Fruit fly (Drosophila melanogaster) whole organism, embryonic: ENCODE measurements around the gene CG5087.

Experiments
- Ada2b ChIP-seq: fragments of 200-800 bp; sonication (Bioruptor generic); IDR thresholded peaks from 2 replicates; pipeline ENCODE4 v1.3.6; 2022; ENCODE audit warnings: missing biosample characterization, missing genetic modification characterization
- Bdp1 ChIP-seq: fragments of 200-800 bp; sonication (Bioruptor generic); optimal IDR thresholded peaks from 3 replicates; lab custom pipeline; 2016; ENCODE audit warnings: missing biosample characterization, missing genetic modification characterization
- Bteb2 ChIP-seq: fragments of 200-800 bp; sonication (Bioruptor generic); optimal IDR thresholded peaks from 2 replicates; lab custom pipeline; 2016; ENCODE audit warnings: missing biosample characterization, missing genetic modification characterization
- CG10366 ChIP-seq: fragments of 200-800 bp; sonication (Bioruptor generic); IDR thresholded peaks from 2 replicates; pipeline ENCODE4 v1.3.6; 2022; ENCODE audit warnings: missing biosample characterization, missing genetic modification characterization
- CG10431 ChIP-seq: fragments of 200-800 bp; sonication (Bioruptor generic); optimal IDR thresholded peaks from 3 replicates; lab custom pipeline; 2018; ENCODE audit warnings: missing biosample characterization, mild to moderate bottlenecking, missing genetic modification characterization
- CG10462 ChIP-seq: fragments of 200-800 bp; sonication (Bioruptor generic); optimal IDR thresholded peaks from 2 replicates; lab custom pipeline; 2016; ENCODE audit warnings: missing biosample characterization, missing genetic modification characterization
- CG10543 ChIP-seq: fragments of 200-800 bp; sonication (Bioruptor generic); optimal IDR thresholded peaks from 3 replicates; lab custom pipeline; 2017; ENCODE audit warnings: missing biosample characterization, mild to moderate bottlenecking, missing genetic modification characterization, moderate library complexity
- CG12071 ChIP-seq: fragments of 200-800 bp; sonication (Bioruptor generic); optimal IDR thresholded peaks from 3 replicates; lab custom pipeline; 2018; ENCODE audit warnings: missing biosample characterization, mild to moderate bottlenecking, missing genetic modification characterization
- CG15696 ChIP-seq: fragments of 200-800 bp; sonication (Bioruptor generic); optimal IDR thresholded peaks from 2 replicates; lab custom pipeline; 2019; ENCODE audit warnings: missing biosample characterization, mild to moderate bottlenecking, missing genetic modification characterization, moderate library complexity
- CG1602 ChIP-seq: fragments of 200-800 bp; sonication (Bioruptor generic); optimal IDR thresholded peaks from 3 replicates; lab custom pipeline; 2016; ENCODE audit warnings: missing biosample characterization, missing genetic modification characterization
- CG16813 ChIP-seq: fragments of 200-800 bp; sonication (Bioruptor generic); IDR thresholded peaks from 3 replicates; pipeline ENCODE4 v1.3.6; 2022; ENCODE audit warnings: missing biosample characterization, missing genetic modification characterization; ENCODE audit not compliant: partially characterized antibody
- CG17359 ChIP-seq: fragments of 200-800 bp; sonication (Bioruptor generic); optimal IDR thresholded peaks from 3 replicates; lab custom pipeline; 2018; ENCODE audit warnings: missing biosample characterization, mild to moderate bottlenecking, missing genetic modification characterization, moderate library complexity
- CG1792 ChIP-seq: fragments of 200-800 bp; sonication (Bioruptor generic); optimal IDR thresholded peaks from 2 replicates; lab custom pipeline; 2016; ENCODE audit warnings: missing biosample characterization, missing genetic modification characterization
- CG18011 ChIP-seq: fragments of 200-800 bp; sonication (Bioruptor generic); optimal IDR thresholded peaks from 2 replicates; lab custom pipeline; 2017; ENCODE audit warnings: missing biosample characterization, missing genetic modification characterization, mild to moderate bottlenecking, moderate library complexity, missing genotype
- CG1832 ChIP-seq: fragments of 200-800 bp; sonication (Bioruptor generic); optimal IDR thresholded peaks from 2 replicates; lab custom pipeline; 2017; ENCODE audit warnings: missing biosample characterization, mild to moderate bottlenecking, missing genetic modification characterization, inconsistent platforms
- CG34224 ChIP-seq: fragments of 200-800 bp; sonication (Bioruptor generic); IDR thresholded peaks from 3 replicates; pipeline ENCODE4 v1.3.6; 2022; ENCODE audit warnings: missing biosample characterization, missing genetic modification characterization; ENCODE audit not compliant: partially characterized antibody
- CG3847 ChIP-seq: fragments of 200-800 bp; sonication (Bioruptor generic); IDR thresholded peaks from 2 replicates; pipeline ENCODE4 v1.3.6; 2022; ENCODE audit warnings: missing biosample characterization, missing genetic modification characterization
- CG3995 ChIP-seq: fragments of 200-800 bp; sonication (Bioruptor generic); optimal IDR thresholded peaks from 3 replicates; lab custom pipeline; 2016; ENCODE audit warnings: missing biosample characterization, missing genetic modification characterization
- CG5953 ChIP-seq: fragments of 200-800 bp; sonication (Bioruptor generic); IDR thresholded peaks from 2 replicates; pipeline ENCODE4 v1.3.6; 2022; ENCODE audit warnings: missing biosample characterization, missing genetic modification characterization
- CG6654 ChIP-seq: fragments of 200-800 bp; sonication (Bioruptor generic); optimal IDR thresholded peaks from 2 replicates; lab custom pipeline; 2017; ENCODE audit warnings: missing biosample characterization, mild to moderate bottlenecking, missing genetic modification characterization
- CG6689 ChIP-seq: fragments of 200-800 bp; sonication (Bioruptor generic); IDR thresholded peaks from 2 replicates; pipeline ENCODE4 v1.3.6; 2022; ENCODE audit warnings: missing biosample characterization, missing genetic modification characterization
- CG9797 ChIP-seq: fragments of 200-800 bp; sonication (Bioruptor generic); optimal IDR thresholded peaks from 3 replicates; lab custom pipeline; 2018; ENCODE audit warnings: missing biosample characterization, mild to moderate bottlenecking, missing genetic modification characterization
- CG9876 ChIP-seq: fragments of 200-800 bp; sonication (Bioruptor generic); optimal IDR thresholded peaks from 2 replicates; lab custom pipeline; 2016; ENCODE audit warnings: missing biosample characterization, missing genetic modification characterization
- Drgx ChIP-seq: fragments of 200-800 bp; sonication (Bioruptor generic); IDR thresholded peaks from 2 replicates; pipeline ENCODE4 v1.3.6; 2022; ENCODE audit warnings: missing biosample characterization, missing genetic modification characterization
- Ets65A ChIP-seq: fragments of 200-800 bp; sonication (Bioruptor generic); peaks from one replicate; lab custom pipeline; 2016; ENCODE audit warnings: missing biosample characterization, missing genetic modification characterization
- H2.0 ChIP-seq: fragments of 200-800 bp; sonication (Bioruptor generic); IDR thresholded peaks from 2 replicates; pipeline ENCODE4 v1.3.6; 2022; ENCODE audit warnings: missing biosample characterization, missing genetic modification characterization
- HHEX ChIP-seq: fragments of 200-800 bp; sonication (Bioruptor generic); optimal IDR thresholded peaks from 3 replicates; lab custom pipeline; 2017; ENCODE audit warnings: missing biosample characterization, mild to moderate bottlenecking, missing genetic modification characterization, missing genetic modification reagents
- HLHmδ ChIP-seq: fragments of 200-800 bp; sonication (Bioruptor generic); optimal IDR thresholded peaks from 2 replicates; lab custom pipeline; 2018; ENCODE audit warnings: missing biosample characterization, mild to moderate bottlenecking, missing genetic modification characterization, moderate library complexity
- HmgZ ChIP-seq: fragments of 200-800 bp; sonication (Bioruptor generic); optimal IDR thresholded peaks from 2 replicates; lab custom pipeline; 2018; ENCODE audit warnings: missing biosample characterization, mild to moderate bottlenecking, missing genetic modification characterization
- Hr3 ChIP-seq: fragments of 200-800 bp; sonication (Bioruptor generic); optimal IDR thresholded peaks from 3 replicates; lab custom pipeline; 2016; ENCODE audit warnings: missing biosample characterization, missing genetic modification characterization
- Lim3 ChIP-seq: fragments of 200-800 bp; sonication (Bioruptor generic); IDR thresholded peaks from 2 replicates; pipeline ENCODE4 v1.3.6; 2022; ENCODE audit warnings: missing biosample characterization, missing genetic modification characterization
- NFAT ChIP-seq: fragments of 200-800 bp; sonication (Bioruptor generic); IDR thresholded peaks from 2 replicates; pipeline ENCODE4 v1.3.6; 2022; ENCODE audit warnings: missing biosample characterization, missing genetic modification characterization
- Oaz ChIP-seq: fragments of 200-800 bp; sonication (Bioruptor generic); IDR thresholded peaks from 2 replicates; pipeline ENCODE4 v1.3.6; 2022; ENCODE audit warnings: missing biosample characterization, missing genetic modification characterization
- Oli ChIP-seq: fragments of 200-800 bp; sonication (Bioruptor generic); optimal IDR thresholded peaks from 2 replicates; lab custom pipeline; 2018; ENCODE audit warnings: missing biosample characterization, mild to moderate bottlenecking, missing genetic modification characterization, moderate library complexity
- Xbp1 ChIP-seq: fragments of 200-800 bp; sonication (Bioruptor generic); optimal IDR thresholded peaks from 3 replicates; lab custom pipeline; 2016; ENCODE audit warnings: missing biosample characterization, mild to moderate bottlenecking, missing genetic modification characterization
- YL-1 ChIP-seq: fragments of 200-800 bp; sonication (Bioruptor generic); optimal IDR thresholded peaks from 3 replicates; lab custom pipeline; 2017; ENCODE audit warnings: missing biosample characterization, mild to moderate bottlenecking, missing genetic modification characterization
- bigmax ChIP-seq: fragments of 200-800 bp; sonication (Bioruptor generic); optimal IDR thresholded peaks from 2 replicates; lab custom pipeline; 2018; ENCODE audit warnings: missing biosample characterization, mild to moderate bottlenecking, missing genetic modification characterization
- btn ChIP-seq: fragments of 200-800 bp; sonication (Bioruptor generic); optimal IDR thresholded peaks from 2 replicates; lab custom pipeline; 2016; ENCODE audit warnings: missing biosample characterization, missing genetic modification characterization
- chif ChIP-seq, 2 experiments: fragments of 200-800 bp; sonication (Bioruptor generic); optimal IDR thresholded peaks; 3 replicates each; lab custom pipeline; 2016; ENCODE audit warnings: missing biosample characterization in 2 of 2, missing genetic modification characterization in 2 of 2
- fd3F ChIP-seq: fragments of 200-800 bp; sonication (Bioruptor generic); optimal IDR thresholded peaks from 2 replicates; lab custom pipeline; 2018; ENCODE audit warnings: missing biosample characterization, mild to moderate bottlenecking, missing genetic modification characterization, moderate library complexity
- gce ChIP-seq: fragments of 200-800 bp; sonication (Bioruptor generic); IDR thresholded peaks from 3 replicates; pipeline ENCODE4 v1.3.6; 2022; ENCODE audit warnings: missing biosample characterization, missing genetic modification characterization
- gt ChIP-seq: fragments of 200-800 bp; sonication (Bioruptor generic); IDR thresholded peaks from 2 replicates; pipeline ENCODE4 v1.3.6; 2022; ENCODE audit warnings: missing biosample characterization, missing genetic modification characterization
- hth ChIP-seq: fragments of >200 bp; optimal IDR thresholded peaks from 2 replicates; lab custom pipeline; 2017; ENCODE audit warnings: inconsistent platforms
- jumu ChIP-seq: fragments of 200-800 bp; sonication (Bioruptor generic); optimal IDR thresholded peaks from 3 replicates; lab custom pipeline; 2016; ENCODE audit warnings: missing biosample characterization, missing genetic modification characterization
- kay ChIP-seq: fragments of 200-800 bp; sonication (Bioruptor generic); optimal IDR thresholded peaks from 2 replicates; lab custom pipeline; 2016; ENCODE audit warnings: missing biosample characterization, missing genetic modification characterization
- pros ChIP-seq: fragments of 200-800 bp; sonication (Bioruptor generic); optimal IDR thresholded peaks from 3 replicates; lab custom pipeline; 2019; ENCODE audit warnings: missing biosample characterization, mild to moderate bottlenecking, missing genetic modification characterization, moderate library complexity
- psq ChIP-seq: fragments of 200-800 bp; sonication (Bioruptor generic); optimal IDR thresholded peaks from 2 replicates; lab custom pipeline; 2017; ENCODE audit warnings: missing biosample characterization, missing genetic modification characterization
- pum ChIP-seq: fragments of 200-800 bp; sonication (Bioruptor generic); optimal IDR thresholded peaks from 2 replicates; lab custom pipeline; 2016; ENCODE audit warnings: missing biosample characterization, missing genetic modification characterization
- sna ChIP-seq: fragments of 200-800 bp; sonication (Bioruptor generic); IDR thresholded peaks from 2 replicates; pipeline ENCODE4 v1.3.6; 2022; ENCODE audit warnings: missing biosample characterization, missing genetic modification characterization; ENCODE audit not compliant: partially characterized antibody
- sqz ChIP-seq: fragments of 200-800 bp; sonication (Bioruptor generic); optimal IDR thresholded peaks from 3 replicates; lab custom pipeline; 2018; ENCODE audit warnings: missing biosample characterization, mild to moderate bottlenecking, missing genetic modification characterization
- tll ChIP-seq, 2 experiments: fragments of 200-800 bp in 1 of 2; fragments of >200 bp in 1 of 2; sonication (Bioruptor generic) in 1 of 2; optimal IDR thresholded peaks; 2 replicates each; lab custom pipeline; 2017 to 2019; ENCODE audit warnings: missing biosample characterization in 2 of 2, missing genetic modification characterization in 2 of 2, mild to moderate bottlenecking in 1 of 2, moderate library complexity in 1 of 2
- trh ChIP-seq: fragments of 200-800 bp; sonication (Bioruptor generic); optimal IDR thresholded peaks from 2 replicates; lab custom pipeline; 2016; ENCODE audit warnings: missing biosample characterization, missing genetic modification characterization

The CG5087 gene

DNA sequence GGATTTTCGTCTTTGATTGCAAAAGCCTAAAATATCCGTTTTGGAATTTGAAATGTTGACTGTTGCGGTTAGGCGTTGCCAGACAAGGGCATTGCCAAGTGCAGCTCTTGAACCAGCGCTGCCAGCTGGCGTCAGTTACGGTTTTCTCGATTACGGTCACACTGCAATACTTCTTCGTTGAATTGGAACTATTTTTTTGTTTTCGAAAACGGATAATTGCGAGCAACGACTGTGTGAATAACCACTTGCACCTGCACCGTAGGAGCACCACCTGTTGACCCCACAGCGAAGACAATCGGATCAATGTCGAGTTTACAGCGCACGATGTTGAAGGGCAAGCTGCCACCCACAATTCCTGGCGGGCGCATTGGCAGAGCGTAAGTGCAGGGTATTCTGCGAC is 11.4 kb upstream of the CG5087 start, which contains the start of gene CG5068 (continued):
- TF ChIP-seq CG34224 (GFP tag; lab: Robert Waterston, UW) (no peak), CG1832 (GFP tag; lab: Kevin White, UChicago) (no peak), NFAT (no peak), kay (GFP tag; lab: Kevin White, UChicago) (no peak), H2.0 (GFP tag; lab: Robert Waterston, UW) (no peak), hth (lab: Kevin White, UChicago) (no peak), pros (no peak), Xbp1 (GFP tag; lab: Kevin White, UChicago) (no peak), CG6689 (GFP tag; lab: Robert Waterston, UW) (no peak), CG1792 (GFP tag; lab: Kevin White, UChicago) (no peak), CG3995 (GFP tag; lab: Kevin White, UChicago) (no peak), CG9797 (GFP tag; lab: Kevin White, UChicago) (peak; percentile 77), sna (GFP tag; lab: Robert Waterston, UW) (peak; percentile 50; the same call in 1 of the 2 replicates), CG17359 (tag; lab: Kevin White, UChicago) (no peak), CG5953 (no peak), CG10366 (GFP tag; lab: Robert Waterston, UW) (no peak), HmgZ (tag; lab: Kevin White, UChicago) (peak; percentile 14), Drgx (no peak), CG10462 (GFP tag; lab: Kevin White, UChicago) (no peak), bigmax (GFP tag; lab: Kevin White, UChicago) (no peak), fd3F (GFP tag; lab: Kevin White, UChicago) (no peak), CG12071 (GFP tag; lab: Kevin White, UChicago) (no peak), btn (GFP tag; lab: Kevin White, UChicago) (no peak), Bdp1 (GFP tag; lab: Kevin White, UChicago) (peak; percentile 0), CG18011 (GFP tag; lab: Kevin White, UChicago) (no peak), gce (GFP tag; lab: Robert Waterston, UW) (no peak), CG3847 (peak; percentile 80), HHEX (no peak), CG15696 (no peak), CG6654 (GFP tag; lab: Kevin White, UChicago) (no peak), Ets65A (GFP tag; lab: Kevin White, UChicago) (no peak), CG9876 (GFP tag; lab: Kevin White, UChicago) (no peak), Hr3 (GFP tag; lab: Kevin White, UChicago) (no peak), chif (GFP tag; optimal IDR thresholded peaks at IDR 0.05; lab: Kevin White, UChicago) (no peak), jumu (GFP tag; lab: Kevin White, UChicago) (no peak), CG16813 (GFP tag; lab: Robert Waterston, UW) (no peak; the same call in 2 of the 3 replicates), gt (GFP tag; lab: Robert Waterston, UW) (no peak), YL-1 (peak; percentile 78), CG10431 (no peak), Ada2b (no peak), CG10543 (GFP tag; lab: Kevin White, UChicago) (no peak), trh (GFP tag; lab: Kevin White, UChicago) (no peak), HLHmδ (GFP tag; lab: Kevin White, UChicago) (no peak), pum (no peak), Lim3 (GFP tag; lab: Robert Waterston, UW) (no peak), psq (GFP tag; lab: Kevin White, UChicago) (no peak), Oli (tag; lab: Kevin White, UChicago) (no peak), Bteb2 (GFP tag; lab: Kevin White, UChicago) (no peak), Oaz (no peak), tll (GFP tag; optimal IDR thresholded peaks at IDR 0.05; lab: Kevin White, UChicago) (peak in 1 of 2 experiments; percentile 20), sqz (GFP tag; lab: Kevin White, UChicago) (no peak), CG1602 (GFP tag; lab: Kevin White, UChicago) (no peak)
